Worm (Caenorhabditis elegans) whole organism, early embryonic: ENCODE results near the gene srg-60.
A peak's percentile ranks its signal among the peaks of the same experiment; 100 is the strongest.

ENCODE experiments used
- B0310.2 ChIP-seq: sonication (generic microtip); optimal IDR thresholded peaks from 2 replicates; lab custom pipeline; 2016; ENCODE audit warnings: mild to moderate bottlenecking, missing genetic modification characterization, missing compliant biosample characterization
- F13C5.2 ChIP-seq: sonication (generic microtip); optimal IDR thresholded peaks from 2 replicates; lab custom pipeline; 2017; ENCODE audit warnings: mild to moderate bottlenecking, missing genetic modification characterization, inconsistent platforms, missing compliant biosample characterization
- aly-1 ChIP-seq: sonication (generic microtip); optimal IDR thresholded peaks from 2 replicates; lab custom pipeline; 2016; ENCODE audit warnings: missing genetic modification characterization, missing compliant biosample characterization
- ama-1 ChIP-seq: fragments of 150-350 bp; optimal IDR thresholded peaks from 2 replicates; lab custom pipeline; 2014
- ceh-36 ChIP-seq: sonication (generic microtip); optimal IDR thresholded peaks from 2 replicates; lab custom pipeline; 2016; ENCODE audit warnings: missing genetic modification characterization, inconsistent platforms, missing compliant biosample characterization
- flt-1 ChIP-seq: fragments of 200-800 bp; sonication (Bioruptor generic); IDR thresholded peaks from 2 replicates; pipeline ENCODE4 v1.3.6; 2022; ENCODE audit warnings: missing genetic modification characterization, missing compliant biosample characterization
- hmbx-1 ChIP-seq: sonication (generic microtip); optimal IDR thresholded peaks from 2 replicates; lab custom pipeline; 2016; ENCODE audit warnings: mild to moderate bottlenecking, missing genetic modification characterization, missing compliant biosample characterization
- hmg-4 ChIP-seq: fragments of 200-800 bp; sonication (Bioruptor generic); optimal IDR thresholded peaks from 2 replicates; lab custom pipeline; 2018; ENCODE audit warnings: mild to moderate bottlenecking, missing genetic modification characterization, missing compliant biosample characterization
- hnd-1 ChIP-seq: sonication (generic microtip); optimal IDR thresholded peaks from 2 replicates; lab custom pipeline; 2016; ENCODE audit warnings: missing genetic modification characterization, missing compliant biosample characterization
- pes-1 ChIP-seq: fragments of 200-800 bp; sonication (Bioruptor generic); IDR thresholded peaks from 2 replicates; pipeline ENCODE4 v1.3.6; 2022; ENCODE audit warnings: missing genetic modification reagents, missing genetic modification characterization, missing compliant biosample characterization
- scrt-1 ChIP-seq: fragments of 200-800 bp; sonication (Bioruptor generic); IDR thresholded peaks from 2 replicates; pipeline ENCODE4 v1.3.6; 2022; ENCODE audit warnings: missing genetic modification characterization, missing compliant biosample characterization
- sea-1 ChIP-seq: fragments of 200-800 bp; sonication (Bioruptor generic); conservative IDR thresholded peaks from 2 replicates; pipeline ENCODE4 v1.3.6; 2022; ENCODE audit warnings: missing genetic modification characterization, missing compliant biosample characterization
- tbx-11 ChIP-seq: fragments of 200-800 bp; sonication (Bioruptor generic); IDR thresholded peaks from 2 replicates; pipeline ENCODE4 v1.3.6; 2022; ENCODE audit warnings: missing genetic modification characterization, missing compliant biosample characterization
- tbx-37 ChIP-seq: fragments of 200-800 bp; sonication (Bioruptor generic); conservative IDR thresholded peaks from 2 replicates; pipeline ENCODE4 v1.3.6; 2022; ENCODE audit warnings: missing genetic modification reagents, missing genetic modification characterization, missing compliant biosample characterization

DNA sequence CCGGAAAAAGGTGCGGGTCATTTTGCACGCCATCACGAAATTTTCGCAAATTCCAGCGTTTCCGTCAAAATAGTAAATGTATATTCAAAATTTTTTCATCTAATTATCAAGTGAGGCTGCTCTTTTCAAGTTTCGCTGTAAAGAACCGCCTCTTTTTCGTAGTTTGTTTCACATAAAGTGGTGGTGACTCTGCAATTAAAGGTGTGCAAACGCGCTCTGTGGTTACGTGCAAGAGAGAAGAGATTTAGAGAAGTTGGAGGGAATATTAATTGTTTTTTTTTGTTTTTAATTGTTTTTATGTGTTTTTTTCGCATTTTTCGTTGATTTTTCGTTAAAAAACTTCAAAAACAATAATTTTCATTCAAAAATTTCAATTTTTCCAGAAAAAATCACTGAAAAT lies 49.9 kb downstream of the srg-60 start, which contains the start of gene W02G9.3:
- TF ChIP-seq pes-1 (GFP tag; lab: Robert Waterston, UW) (no peak), F13C5.2 (peak; percentile 48), ama-1 (no peak), aly-1 (no peak), flt-1 (GFP tag; lab: Robert Waterston, UW) (no peak), scrt-1 (GFP tag; lab: Robert Waterston, UW) (no peak), tbx-37 (no peak), hmbx-1 (tag; lab: Kevin White, UChicago) (no peak), B0310.2 (tag; lab: Kevin White, UChicago) (no peak), tbx-11 (GFP tag; lab: Robert Waterston, UW) (no peak), hnd-1 (tag; lab: Kevin White, UChicago) (no peak), hmg-4 (GFP tag; lab: Kevin White, UChicago) (no peak), ceh-36 (tag; lab: Kevin White, UChicago) (no peak), sea-1 (GFP tag; lab: Robert Waterston, UW) (no peak)
